Worm (Caenorhabditis elegans) whole organism, L4/young adult: Measurements from ENCODE around the gene ptr-1.

Experiments
- dao-5 ChIP-seq: sonication (generic microtip); optimal IDR thresholded peaks from 2 replicates; lab custom pipeline; 2016; ENCODE audit warnings: missing genotype, missing genetic modification characterization, moderate library complexity, missing compliant biosample characterization
- him-1 ChIP-seq: sonication (generic microtip); optimal IDR thresholded peaks from 2 replicates; lab custom pipeline; 2016; ENCODE audit warnings: missing genotype, missing genetic modification reagents, missing genetic modification characterization, missing compliant biosample characterization

DNA sequence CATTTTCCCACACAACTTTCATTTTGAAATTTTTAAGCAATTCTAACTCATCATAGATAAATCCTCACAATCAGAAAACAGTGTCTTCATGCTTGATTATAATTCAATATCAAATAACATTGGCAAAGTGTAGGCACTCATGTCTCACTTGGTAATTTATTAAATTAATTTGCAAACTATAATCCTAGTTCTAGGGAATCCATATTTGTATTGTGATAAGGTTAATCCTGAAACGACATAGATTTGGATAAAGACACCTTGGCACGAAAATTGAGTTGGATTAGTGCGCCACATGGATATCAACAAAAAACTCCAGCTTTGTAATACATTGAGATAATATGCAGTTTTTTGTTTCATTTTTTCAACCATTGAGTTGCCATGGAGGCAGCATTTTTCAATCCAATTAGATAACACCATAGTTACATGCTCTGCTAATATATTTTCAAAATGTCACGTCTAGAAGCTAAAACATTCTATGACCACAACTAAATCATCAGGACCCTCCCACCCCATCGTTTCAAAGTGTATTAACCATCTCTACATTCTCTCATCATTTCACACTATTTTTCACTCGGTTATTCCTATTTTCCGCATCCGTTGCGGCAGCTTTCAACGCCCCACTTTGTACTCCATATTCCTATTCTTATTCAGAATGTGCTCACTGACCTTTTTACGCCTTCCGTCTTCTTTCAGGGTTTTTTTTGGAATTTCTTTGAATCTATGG lies 2.4 kb upstream of the ptr-1 start:
- TF ChIP-seq dao-5 (tag; lab: Kevin White, UChicago) (no peak), him-1 (tag; lab: Kevin White, UChicago) (no peak)
